Fruit fly (Drosophila melanogaster): ENCODE data around the gene Rpn1.

- TF ChIP-seq Hr96 (GFP tag; optimal IDR thresholded peaks at IDR 0.05): no peak
- no peak for TF ChIP-seq CG14711 (tag; optimal IDR thresholded peaks at IDR 0.05)
- no peak for TF ChIP-seq cnc (optimal IDR thresholded peaks at IDR 0.05)
- no peak for TF ChIP-seq CG11617 (GFP tag; optimal IDR thresholded peaks at IDR 0.05)
- no peak for TF ChIP-seq CG5204 (GFP tag; optimal IDR thresholded peaks at IDR 0.05)
- TF ChIP-seq bab1 (GFP tag; optimal IDR thresholded peaks at IDR 0.05): no peak
- TF ChIP-seq kay (GFP tag; ENCODE audit: borderline replicate concordance): no peak
- no peak for TF ChIP-seq Clk (GFP tag; optimal IDR thresholded peaks at IDR 0.05)
- TF ChIP-seq ovo (GFP tag; optimal IDR thresholded peaks at IDR 0.05): no peak
- TF ChIP-seq CG7045 (GFP tag; optimal IDR thresholded peaks at IDR 0.05): no peak
These were observed 47.0 kb downstream of the Rpn1 start for dm6 chr3L:19961805-19962204.
